Worm (Caenorhabditis elegans) whole organism, L3 larva: Measurements from ENCODE around the gene tra-1.

ENCODE experiments used
- aly-2 ChIP-seq: fragments of 150-350 bp; optimal IDR thresholded peaks from 2 replicates; lab custom pipeline; 2014; ENCODE audit warnings: missing biosample characterization, missing genetic modification characterization
- ama-1 ChIP-seq: fragments of 150-350 bp; optimal IDR thresholded peaks from 2 replicates; lab custom pipeline; 2018
- daf-12 ChIP-seq: fragments of 150-350 bp; optimal IDR thresholded peaks from 2 replicates; lab custom pipeline; 2014; ENCODE audit warnings: missing biosample characterization, missing genetic modification reagents, missing genetic modification characterization
- lin-39 ChIP-seq: fragments of 150-350 bp; optimal IDR thresholded peaks from 2 replicates; lab custom pipeline; 2018; ENCODE audit warnings: missing biosample characterization, missing genetic modification reagents, missing genetic modification characterization
- mdl-1 ChIP-seq: fragments of 150-350 bp; optimal IDR thresholded peaks from 2 replicates; lab custom pipeline; 2014; ENCODE audit warnings: missing biosample characterization, missing genetic modification characterization
- nhr-237 ChIP-seq: fragments of 150-350 bp; optimal IDR thresholded peaks from 2 replicates; lab custom pipeline; 2014; ENCODE audit warnings: missing biosample characterization, missing genetic modification characterization
- nhr-76 ChIP-seq: fragments of 150-350 bp; sonication (generic microtip); optimal IDR thresholded peaks from 5 replicates; lab custom pipeline; 2014; ENCODE audit warnings: missing biosample characterization, missing genetic modification characterization
- pha-4 ChIP-seq: fragments of 150-350 bp; optimal IDR thresholded peaks from 2 replicates; lab custom pipeline; 2014; ENCODE audit warnings: missing biosample characterization, missing genetic modification reagents, missing genetic modification characterization
- unc-62 ChIP-seq: fragments of 150-350 bp; sonication (generic microtip); optimal IDR thresholded peaks from 4 replicates; lab custom pipeline; 2014; ENCODE audit warnings: missing biosample characterization, missing genetic modification reagents, missing genetic modification characterization
- ztf-11 ChIP-seq: fragments of 150-350 bp; optimal IDR thresholded peaks from 2 replicates; lab custom pipeline; 2014; ENCODE audit warnings: missing biosample characterization, missing genetic modification characterization

DNA sequence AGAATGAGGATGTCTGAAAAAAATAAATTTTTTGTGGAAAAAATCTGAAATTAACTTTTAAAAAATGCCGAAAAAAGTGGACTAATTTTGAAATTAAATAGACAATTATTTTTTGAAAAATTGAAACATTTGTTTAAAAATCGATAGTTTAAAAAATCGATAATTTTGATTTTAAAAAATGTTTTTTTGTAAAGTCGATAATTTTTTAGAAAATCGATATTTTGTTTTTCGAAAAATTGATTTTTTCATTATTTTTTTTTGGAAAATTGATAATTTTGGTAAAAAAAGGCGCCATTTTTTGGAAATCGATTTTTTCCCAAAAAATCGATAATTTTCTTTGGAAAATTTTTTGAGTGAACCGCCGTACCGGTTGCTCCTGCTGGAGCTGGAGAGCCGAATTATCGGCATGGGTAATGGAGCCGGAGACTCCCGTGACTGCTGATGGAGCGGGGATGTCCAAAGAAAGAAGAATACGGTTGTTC is 22.7 kb downstream of the tra-1 start:
- TF ChIP-seq aly-2 (tag; lab: Kevin White, UChicago) (no peak), mdl-1 (tag; lab: Kevin White, UChicago) (no peak), nhr-237 (no peak), ama-1 (lab: Kevin White, UChicago) (no peak), daf-12 (tag; lab: Kevin White, UChicago) (no peak), nhr-76 (no peak), pha-4 (tag; lab: Kevin White, UChicago) (no peak), ztf-11 (tag; lab: Kevin White, UChicago) (no peak), lin-39 (tag; lab: Kevin White, UChicago) (no peak), unc-62 (GFP tag; lab: Kevin White, UChicago) (no peak)
